Fruit fly (Drosophila melanogaster) whole organism, embryonic: ENCODE data around the gene sing.

Experiments used
- CG17361 ChIP-seq: fragments of 200-800 bp; sonication (Bioruptor generic); IDR thresholded peaks from 3 replicates; pipeline ENCODE4 v1.3.6; 2022; ENCODE audit warnings: missing biosample characterization, missing genetic modification characterization
- ara ChIP-seq: fragments of 200-800 bp; sonication (Bioruptor generic); IDR thresholded peaks from 2 replicates; pipeline ENCODE4 v1.3.6; 2022; ENCODE audit warnings: missing biosample characterization, missing genetic modification characterization
- ash1 ChIP-seq: fragments of 200-800 bp; sonication (Bioruptor generic); optimal IDR thresholded peaks from 2 replicates; lab custom pipeline; 2018; ENCODE audit warnings: missing biosample characterization, mild to moderate bottlenecking, missing genetic modification characterization
- gfzf ChIP-seq: fragments of 200-800 bp; sonication (Bioruptor generic); optimal IDR thresholded peaks from 2 replicates; lab custom pipeline; 2016; ENCODE audit warnings: missing biosample characterization, mild to moderate bottlenecking, missing genetic modification characterization, moderate library complexity

- TF ChIP-seq CG17361 (GFP tag; lab: Robert Waterston, UW) (no peak), ara (GFP tag; lab: Robert Waterston, UW) (no peak), gfzf (no peak), ash1 (GFP tag; lab: Kevin White, UChicago) (peak; percentile 20)
Measured at dm6 chrX:16644535-16645131, 34.5 kb upstream of the sing start.
